Worm (Caenorhabditis elegans) whole organism, L2 larva: ENCODE measurements around the gene pqn-13.

Source experiments
- C34F6.9 ChIP-seq: fragments of 150-350 bp; optimal IDR thresholded peaks from 2 replicates; lab custom pipeline; 2014; ENCODE audit warnings: missing biosample characterization, missing genetic modification characterization
- F13H6.1 ChIP-seq: sonication (generic microtip); optimal IDR thresholded peaks from 2 replicates; lab custom pipeline; 2016; ENCODE audit warnings: missing genetic modification characterization, missing compliant biosample characterization
- R02D3.7 ChIP-seq: fragments of 150-350 bp; optimal IDR thresholded peaks from 2 replicates; lab custom pipeline; 2014; ENCODE audit warnings: missing biosample characterization, missing genetic modification characterization
- Y55F3AM.14 ChIP-seq: fragments of 200-800 bp; sonication (Bioruptor generic); optimal IDR thresholded peaks from 2 replicates; lab custom pipeline; 2018; ENCODE audit warnings: mild to moderate bottlenecking, missing genetic modification characterization, missing compliant biosample characterization
- ZK546.5 ChIP-seq: sonication (generic microtip); optimal IDR thresholded peaks from 2 replicates; lab custom pipeline; 2017; ENCODE audit warnings: missing biosample characterization, missing genetic modification characterization
- alr-1 ChIP-seq: fragments of 150-350 bp; optimal IDR thresholded peaks from 2 replicates; lab custom pipeline; 2014; ENCODE audit warnings: missing biosample characterization, missing genetic modification characterization
- ama-1 ChIP-seq: fragments of 150-350 bp; optimal IDR thresholded peaks from 2 replicates; lab custom pipeline; 2018; ENCODE audit warnings: inconsistent platforms
- blmp-1 ChIP-seq: sonication (generic microtip); optimal IDR thresholded peaks from 2 replicates; lab custom pipeline; 2017; ENCODE audit warnings: missing genetic modification characterization, mild to moderate bottlenecking, missing compliant biosample characterization, antibody characterized with exemption, moderate library complexity; ENCODE audit not compliant: insufficient read depth
- ceh-16 ChIP-seq: fragments of 150-350 bp; optimal IDR thresholded peaks from 2 replicates; lab custom pipeline; 2014; ENCODE audit warnings: missing biosample characterization, missing genetic modification characterization
- ceh-82 ChIP-seq: fragments of 150-350 bp; optimal IDR thresholded peaks from 2 replicates; lab custom pipeline; 2014; ENCODE audit warnings: missing biosample characterization, missing genetic modification characterization
- crh-2 ChIP-seq: sonication (generic microtip); optimal IDR thresholded peaks from 2 replicates; lab custom pipeline; 2017; ENCODE audit warnings: missing biosample characterization, missing genetic modification characterization
- egl-27 ChIP-seq: sonication (generic microtip); optimal IDR thresholded peaks from 3 replicates; lab custom pipeline; 2017; ENCODE audit warnings: missing biosample characterization, missing genetic modification reagents, missing genetic modification characterization
- elt-1 ChIP-seq: fragments of 150-350 bp; optimal IDR thresholded peaks from 2 replicates; lab custom pipeline; 2014; ENCODE audit warnings: missing biosample characterization, missing genetic modification characterization
- elt-3 ChIP-seq: sonication (generic microtip); optimal IDR thresholded peaks from 2 replicates; lab custom pipeline; 2017; ENCODE audit warnings: missing biosample characterization, missing genetic modification characterization
- fos-1 ChIP-seq: fragments of 150-350 bp; optimal IDR thresholded peaks from 2 replicates; lab custom pipeline; 2014; ENCODE audit warnings: missing biosample characterization, missing genetic modification characterization
- gmeb-1 ChIP-seq: fragments of 150-350 bp; optimal IDR thresholded peaks from 2 replicates; lab custom pipeline; 2014; ENCODE audit warnings: missing biosample characterization, missing genetic modification characterization
- lin-11 ChIP-seq: fragments of 150-350 bp; sonication (generic microtip); optimal IDR thresholded peaks from 2 replicates; lab custom pipeline; 2014; ENCODE audit warnings: missing biosample characterization, missing genetic modification characterization, inconsistent platforms, mixed read lengths
- lin-39 ChIP-seq: fragments of 150-350 bp; optimal IDR thresholded peaks from 2 replicates; lab custom pipeline; 2014; ENCODE audit warnings: missing biosample characterization, missing genetic modification reagents, missing genetic modification characterization
- lsy-2 ChIP-seq, 2 experiments: fragments of 150-350 bp in 1 of 2; sonication (generic microtip) in 1 of 2; optimal IDR thresholded peaks; 2 replicates each; lab custom pipeline; 2014 to 2017; ENCODE audit warnings: missing biosample characterization in 2 of 2, missing genetic modification characterization in 2 of 2
- mdl-1 ChIP-seq, 2 experiments: fragments of 150-350 bp in 1 of 2; sonication (generic microtip) in 1 of 2; optimal IDR thresholded peaks; 2 replicates each; lab custom pipeline; 2017; ENCODE audit warnings: missing biosample characterization in 2 of 2, missing genetic modification characterization in 2 of 2
- nhr-10 ChIP-seq: sonication (generic microtip); optimal IDR thresholded peaks from 2 replicates; lab custom pipeline; 2017; ENCODE audit warnings: missing biosample characterization, missing genetic modification characterization
- nhr-11 ChIP-seq: fragments of 150-350 bp; optimal IDR thresholded peaks from 2 replicates; lab custom pipeline; 2014; ENCODE audit warnings: missing biosample characterization, missing genetic modification characterization
- nhr-12 ChIP-seq: fragments of 150-350 bp; optimal IDR thresholded peaks from 2 replicates; lab custom pipeline; 2014; ENCODE audit warnings: missing biosample characterization, missing genetic modification characterization
- nhr-129 ChIP-seq: fragments of 150-350 bp; optimal IDR thresholded peaks from 2 replicates; lab custom pipeline; 2014; ENCODE audit warnings: missing biosample characterization, missing genetic modification characterization
- nhr-21 ChIP-seq: fragments of 150-350 bp; optimal IDR thresholded peaks from 2 replicates; lab custom pipeline; 2014; ENCODE audit warnings: missing biosample characterization, missing genetic modification characterization
- nhr-23 ChIP-seq: fragments of 150-350 bp; optimal IDR thresholded peaks from 2 replicates; lab custom pipeline; 2014; ENCODE audit warnings: missing biosample characterization, missing genetic modification reagents, missing genetic modification characterization
- nhr-25 ChIP-seq: fragments of 150-350 bp; sonication (generic microtip); optimal IDR thresholded peaks from 3 replicates; lab custom pipeline; 2014; ENCODE audit warnings: missing biosample characterization, missing genetic modification characterization
- nhr-6 ChIP-seq: fragments of 150-350 bp; optimal IDR thresholded peaks from 2 replicates; lab custom pipeline; 2014; ENCODE audit warnings: missing biosample characterization, missing genetic modification characterization
- nhr-77 ChIP-seq: fragments of 150-350 bp; optimal IDR thresholded peaks from 2 replicates; lab custom pipeline; 2014; ENCODE audit warnings: missing biosample characterization, missing genetic modification characterization
- peb-1 ChIP-seq: fragments of 150-350 bp; optimal IDR thresholded peaks from 2 replicates; lab custom pipeline; 2014; ENCODE audit warnings: missing biosample characterization, missing genetic modification characterization
- sem-4 ChIP-seq: fragments of 150-350 bp; optimal IDR thresholded peaks from 2 replicates; lab custom pipeline; 2014; ENCODE audit warnings: missing biosample characterization, missing genetic modification reagents, missing genetic modification characterization
- skn-1 ChIP-seq: sonication (generic microtip); optimal IDR thresholded peaks from 2 replicates; lab custom pipeline; 2017; ENCODE audit warnings: missing biosample characterization, missing genetic modification characterization
- sma-3 ChIP-seq: sonication (generic microtip); optimal IDR thresholded peaks from 2 replicates; lab custom pipeline; 2016; ENCODE audit warnings: missing genetic modification reagents, missing genetic modification characterization, missing compliant biosample characterization
- sma-9 ChIP-seq, 2 experiments: fragments of 150-350 bp in 1 of 2; sonication (generic microtip) in 1 of 2; optimal IDR thresholded peaks; 2 replicates each; lab custom pipeline; 2014 to 2016; ENCODE audit warnings: missing genetic modification characterization in 2 of 2, mild to moderate bottlenecking in 1 of 2, missing biosample characterization in 1 of 2, missing compliant biosample characterization in 1 of 2, missing genetic modification reagents in 1 of 2, moderate library complexity in 1 of 2
- snpc-4 ChIP-seq: fragments of 150-350 bp; optimal IDR thresholded peaks from 2 replicates; lab custom pipeline; 2014; ENCODE audit warnings: missing biosample characterization, missing genetic modification characterization
- unc-55 ChIP-seq: fragments of 150-350 bp; sonication (generic microtip); optimal IDR thresholded peaks from 3 replicates; lab custom pipeline; 2014; ENCODE audit warnings: missing biosample characterization, missing genetic modification reagents, missing genetic modification characterization
- unc-62 ChIP-seq: fragments of 150-350 bp; optimal IDR thresholded peaks from 2 replicates; lab custom pipeline; 2014; ENCODE audit warnings: missing biosample characterization, missing genetic modification reagents, missing genetic modification characterization
- zag-1 ChIP-seq: fragments of 150-350 bp; optimal IDR thresholded peaks from 2 replicates; lab custom pipeline; 2014; ENCODE audit warnings: missing biosample characterization, missing genetic modification characterization
- ztf-11 ChIP-seq: sonication (generic microtip); optimal IDR thresholded peaks from 2 replicates; lab custom pipeline; 2017; ENCODE audit warnings: missing biosample characterization, missing genetic modification characterization
- ztf-4 ChIP-seq: fragments of 150-350 bp; optimal IDR thresholded peaks from 2 replicates; lab custom pipeline; 2014; ENCODE audit warnings: missing biosample characterization, missing genetic modification characterization

The pqn-13 gene

ce11 chrV:5684534-5684933, 8.6 kb upstream of the pqn-13 start, which contains the start of the genes hmgs-1 and F25B4.4 (continued):
- TF ChIP-seq blmp-1 (tag; lab: Kevin White, UChicago) = peak; percentile 78
- TF ChIP-seq, all 48 proteins: peak for 33

DNA sequence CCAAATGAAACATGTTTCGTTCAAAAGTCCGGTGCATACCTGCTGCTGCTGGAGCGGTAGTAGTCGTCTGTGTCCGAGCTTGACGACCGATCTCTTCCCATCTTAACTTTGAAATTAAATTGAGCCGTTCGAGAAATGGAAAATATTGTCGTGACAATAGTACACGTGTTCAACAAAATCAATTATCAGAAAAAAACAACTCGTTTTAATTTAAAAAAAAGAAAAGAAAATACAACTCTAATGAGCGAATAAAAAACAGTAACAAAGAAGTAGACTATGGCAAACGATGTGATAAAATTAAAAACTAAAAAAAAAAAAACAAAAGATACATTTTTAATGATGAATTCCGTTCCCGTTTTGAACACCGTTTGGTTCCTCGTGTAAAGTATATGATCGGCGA, 6.6 kb upstream of the pqn-13 start, which contains the start of gene prp-39:
TSS of gene prp-39 (minus strand) at position 101 of the 400 bp plus-strand sequence.
- TF ChIP-seq nhr-11 (tag; lab: Kevin White, UChicago) (no peak), zag-1 (no peak), nhr-6 (tag; lab: Kevin White, UChicago) (no peak), ZK546.5 (tag; lab: Kevin White, UChicago) (no peak), gmeb-1 (tag; lab: Kevin White, UChicago) (no peak), nhr-23 (tag; lab: Kevin White, UChicago) (no peak), C34F6.9 (tag; lab: Kevin White, UChicago) (no peak), ceh-16 (tag; lab: Kevin White, UChicago) (no peak)

DNA sequence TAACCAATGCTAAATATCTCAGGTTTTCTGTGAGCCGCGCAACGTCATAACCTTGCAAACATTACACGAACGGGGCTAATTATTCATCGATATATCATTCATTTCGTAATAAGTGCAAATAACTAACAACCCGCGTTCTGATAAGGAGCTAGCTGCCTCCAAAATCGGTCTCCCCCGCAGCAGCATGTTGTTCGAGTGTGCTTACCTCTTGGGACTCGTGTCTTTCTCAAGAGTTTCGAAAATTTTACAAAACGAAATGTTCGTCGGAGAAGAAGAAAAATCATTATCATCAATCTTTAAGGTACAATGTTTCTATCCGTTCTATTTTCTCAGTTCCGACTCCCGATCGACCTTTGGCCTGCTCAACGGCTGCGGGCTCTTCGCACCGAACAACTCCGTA, 2.0 kb upstream of the pqn-13 start:
- TF ChIP-seq lin-39 (tag; lab: Kevin White, UChicago) (no peak), crh-2 (tag; lab: Kevin White, UChicago) (no peak), egl-27 (tag; lab: Kevin White, UChicago) (no peak), nhr-77 (tag; lab: Kevin White, UChicago) (no peak), nhr-25 (no peak), nhr-6 (tag; lab: Kevin White, UChicago) (no peak), nhr-11 (tag; lab: Kevin White, UChicago) (no peak), R02D3.7 (tag; lab: Kevin White, UChicago) (no peak), gmeb-1 (tag; lab: Kevin White, UChicago) (no peak)

ce11 chrV:5672270-5672669, 3.6 kb downstream of the pqn-13 start:
- TF ChIP-seq Y55F3AM.14 (GFP tag; lab: Kevin White, UChicago) (no peak), ZK546.5 (tag; lab: Kevin White, UChicago) (no peak), nhr-77 (tag; lab: Kevin White, UChicago) (no peak), F13H6.1 (tag; lab: Kevin White, UChicago) (no peak), alr-1 (no peak), C34F6.9 (tag; lab: Kevin White, UChicago) (no peak)

DNA sequence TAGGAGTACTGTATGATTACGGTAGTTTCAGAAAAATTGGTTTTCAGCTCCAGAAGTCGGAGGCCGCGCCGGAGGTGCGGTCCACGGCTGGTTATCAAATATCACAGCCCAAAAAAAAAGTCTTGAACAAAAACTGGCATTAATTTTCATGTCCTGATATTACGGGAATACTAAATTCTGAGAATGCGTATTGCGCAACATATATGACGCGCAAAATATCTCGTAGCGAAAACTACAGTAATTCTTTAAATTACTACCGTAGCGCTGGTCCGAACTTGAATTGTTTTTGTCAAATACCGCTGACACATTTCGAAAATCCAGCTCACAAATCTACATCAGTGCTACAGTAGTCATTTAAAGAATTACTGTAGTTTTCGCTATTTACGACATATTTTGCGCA, 6.9 kb downstream of the pqn-13 start:
- TF ChIP-seq gmeb-1 (tag; lab: Kevin White, UChicago) = no peak
- TF ChIP-seq sma-3 (GFP tag; lab: Kevin White, UChicago) = no peak
- TF ChIP-seq nhr-129 (tag; lab: Kevin White, UChicago) = no peak
- no peak for TF ChIP-seq nhr-25
- no peak for TF ChIP-seq zag-1
- no peak for TF ChIP-seq sem-4 (tag; lab: Kevin White, UChicago)
- no peak for TF ChIP-seq peb-1 (tag; lab: Kevin White, UChicago)
- TF ChIP-seq nhr-21 (tag; lab: Kevin White, UChicago) = no peak
- TF ChIP-seq ceh-82 (tag; lab: Kevin White, UChicago) = no peak
- TF ChIP-seq ZK546.5 (tag; lab: Kevin White, UChicago) = no peak

ce11 chrV:5667337-5667736, 8.6 kb downstream of the pqn-13 start:
- TF ChIP-seq lin-11 (no peak), nhr-77 (tag; lab: Kevin White, UChicago) (no peak), ama-1 (lab: Kevin White, UChicago) (no peak), elt-3 (tag; lab: Kevin White, UChicago) (no peak), lsy-2 (tag; optimal IDR thresholded peaks at IDR 0.05; lab: Kevin White, UChicago) (no peak), ztf-4 (no peak), ceh-16 (tag; lab: Kevin White, UChicago) (no peak), ceh-82 (tag; lab: Kevin White, UChicago) (no peak), gmeb-1 (tag; lab: Kevin White, UChicago) (peak; percentile 3), unc-62 (no peak), sem-4 (tag; lab: Kevin White, UChicago) (no peak), egl-27 (tag; lab: Kevin White, UChicago) (no peak), elt-1 (tag; lab: Kevin White, UChicago) (no peak), skn-1 (tag; lab: Kevin White, UChicago) (no peak), nhr-12 (tag; lab: Kevin White, UChicago) (no peak), unc-55 (GFP tag; lab: Kevin White, UChicago) (no peak), sma-3 (GFP tag; lab: Kevin White, UChicago) (peak; percentile 65), fos-1 (tag; lab: Kevin White, UChicago) (no peak), nhr-21 (tag; lab: Kevin White, UChicago) (peak; percentile 66), snpc-4 (tag; lab: Kevin White, UChicago) (no peak), alr-1 (no peak), lin-39 (tag; lab: Kevin White, UChicago) (no peak), ZK546.5 (tag; lab: Kevin White, UChicago) (no peak), nhr-129 (tag; lab: Kevin White, UChicago) (no peak), crh-2 (tag; lab: Kevin White, UChicago) (peak; percentile 55), mdl-1 (tag; optimal IDR thresholded peaks at IDR 0.05; lab: Kevin White, UChicago) (no peak), nhr-10 (tag; lab: Kevin White, UChicago) (no peak), sma-9 (GFP tag; optimal IDR thresholded peaks at IDR 0.05; lab: Kevin White, UChicago) (peak; percentile 69), sma-9 (tag; optimal IDR thresholded peaks at IDR 0.05; lab: Kevin White, UChicago) (no peak), ztf-11 (tag; lab: Kevin White, UChicago) (no peak), Y55F3AM.14 (GFP tag; lab: Kevin White, UChicago) (peak; percentile 34)
